Fruit fly (Drosophila melanogaster) whole organism, adult: ENCODE results near the gene hoip.

ENCODE experiments used
- CG14711 ChIP-seq: fragments of 200-800 bp; sonication (Bioruptor generic); optimal IDR thresholded peaks from 2 replicates; lab custom pipeline; 2018; ENCODE audit warnings: missing biosample characterization, mild to moderate bottlenecking, missing genetic modification characterization, moderate library complexity
- CG33017 ChIP-seq: fragments of 200-800 bp; sonication (Bioruptor generic); optimal IDR thresholded peaks from 2 replicates; lab custom pipeline; 2018; ENCODE audit warnings: missing biosample characterization, mild to moderate bottlenecking, missing genetic modification characterization, moderate library complexity
- CG7045 ChIP-seq: fragments of 200-800 bp; sonication (Bioruptor generic); optimal IDR thresholded peaks from 2 replicates; lab custom pipeline; 2017; ENCODE audit warnings: missing biosample characterization, mild to moderate bottlenecking, missing genetic modification characterization
- Clk ChIP-seq: fragments of 200-800 bp; sonication (Bioruptor generic); optimal IDR thresholded peaks from 2 replicates; lab custom pipeline; 2017; ENCODE audit warnings: missing biosample characterization, missing genetic modification characterization
- Crg-1 ChIP-seq: fragments of 200-800 bp; sonication (Bioruptor generic); optimal IDR thresholded peaks from 2 replicates; lab custom pipeline; 2016; ENCODE audit warnings: missing biosample characterization, missing genetic modification characterization
- Mnt ChIP-seq: fragments of 200-800 bp; sonication (Bioruptor generic); optimal IDR thresholded peaks from 2 replicates; lab custom pipeline; 2016; ENCODE audit warnings: missing biosample characterization, mild to moderate bottlenecking, missing genetic modification characterization
- cnc ChIP-seq, 2 experiments: fragments of >200 bp; optimal IDR thresholded peaks; 2 replicates each; lab custom pipeline; 2017
- kay ChIP-seq: fragments of 200-800 bp; sonication (Bioruptor generic); peaks from one replicate; lab custom pipeline; 2016; ENCODE audit warnings: missing biosample characterization, missing genetic modification characterization, borderline replicate concordance
- ovo ChIP-seq: fragments of 200-800 bp; sonication (Bioruptor generic); optimal IDR thresholded peaks from 2 replicates; lab custom pipeline; 2016; ENCODE audit warnings: missing biosample characterization, missing genetic modification characterization
- tj ChIP-seq: fragments of 200-800 bp; sonication (Bioruptor generic); optimal IDR thresholded peaks from 3 replicates; lab custom pipeline; 2017; ENCODE audit warnings: missing biosample characterization, mild to moderate bottlenecking, missing genetic modification characterization, moderate library complexity
- toe ChIP-seq: fragments of 200-800 bp; sonication (Bioruptor generic); optimal IDR thresholded peaks from 2 replicates; lab custom pipeline; 2016; ENCODE audit warnings: missing biosample characterization, missing genetic modification characterization

dm6 chr2L:9693924-9694610 lies 5.5 kb upstream of the hoip start:
- TF ChIP-seq toe (GFP tag; lab: Kevin White, UChicago) = no peak
- no peak for TF ChIP-seq ovo (GFP tag; lab: Kevin White, UChicago)
- TF ChIP-seq Clk (GFP tag; lab: Kevin White, UChicago) = no peak
- TF ChIP-seq Crg-1 (GFP tag; lab: Kevin White, UChicago) = no peak
- no peak for TF ChIP-seq CG14711
- TF ChIP-seq CG33017 (tag; lab: Kevin White, UChicago) = no peak
- TF ChIP-seq kay (GFP tag; lab: Kevin White, UChicago) = no peak
- no peak for TF ChIP-seq CG7045 (GFP tag; lab: Kevin White, UChicago)
- peak; percentile 46 for TF ChIP-seq Mnt (GFP tag; lab: Kevin White, UChicago)
- TF ChIP-seq cnc (optimal IDR thresholded peaks at IDR 0.05; lab: Kevin White, UChicago) = no peak
- TF ChIP-seq tj (GFP tag; lab: Kevin White, UChicago) = no peak
